Fruit fly (Drosophila melanogaster): ENCODE data around the gene CG15386.

Gene CG15386

dm6 chr2L:2171366-2172078, 45.5 kb downstream of the CG15386 start (continued):
- TF ChIP-seq gem (tag; optimal IDR thresholded peaks at IDR 0.05) (no peak), CG2116 (GFP tag; optimal IDR thresholded peaks at IDR 0.05) (no peak), CG30431 (GFP tag; optimal IDR thresholded peaks at IDR 0.05) (no peak), CG1603 (tag; optimal IDR thresholded peaks at IDR 0.05) (no peak), pzg (GFP tag; optimal IDR thresholded peaks at IDR 0.05) (no peak), CG10959 (GFP tag; IDR thresholded peaks at IDR 0.05) (no peak), dan (GFP tag; IDR thresholded peaks at IDR 0.05) (no peak), CG7786 (GFP tag; optimal IDR thresholded peaks at IDR 0.05) (no peak), Kr (GFP tag; optimal IDR thresholded peaks at IDR 0.05) (no peak), CG14441 (GFP tag; IDR thresholded peaks at IDR 0.05) (peak; percentile 54), phol (tag; optimal IDR thresholded peaks at IDR 0.05) (no peak), chn (GFP tag; optimal IDR thresholded peaks at IDR 0.05) (no peak), Nf-YB (GFP tag; optimal IDR thresholded peaks at IDR 0.05) (peak; percentile 73), grn (GFP tag; optimal IDR thresholded peaks at IDR 0.05) (peak; percentile 80), NC2α (GFP tag; optimal IDR thresholded peaks at IDR 0.05) (no peak), Eip74EF (GFP tag; optimal IDR thresholded peaks at IDR 0.05) (peak in 1 of 2 experiments; percentile 54), CG8290 (GFP tag; optimal IDR thresholded peaks at IDR 0.05) (no peak), CG8290 (tag; optimal IDR thresholded peaks at IDR 0.05) (peak in 1 of 2 experiments; percentile 5), sob (GFP tag; IDR thresholded peaks at IDR 0.05) (no peak), CG12299 (tag; optimal IDR thresholded peaks at IDR 0.05) (no peak), Ets65A (GFP tag) (no peak), Taf1 (GFP tag; IDR thresholded peaks at IDR 0.05) (0 out of 2 replicates have a peak, but pooled peaks have one; percentile 15), CG17385 (GFP tag; optimal IDR thresholded peaks at IDR 0.05) (peak; percentile 14), Oli (tag; optimal IDR thresholded peaks at IDR 0.05) (no peak), crol (GFP tag; IDR thresholded peaks at IDR 0.05) (peak; percentile 95), disco-r (GFP tag; optimal IDR thresholded peaks at IDR 0.05) (no peak), CG43689 (GFP tag; IDR thresholded peaks at IDR 0.05) (no peak), ftz-f1 (GFP tag; optimal IDR thresholded peaks at IDR 0.05) (no peak), Hmx (GFP tag; optimal IDR thresholded peaks at IDR 0.05) (no peak), CG7839 (tag; optimal IDR thresholded peaks at IDR 0.05) (no peak), sug (tag; optimal IDR thresholded peaks at IDR 0.05) (peak; percentile 87), Dbx (GFP tag; IDR thresholded peaks at IDR 0.05) (no peak), Dref (GFP tag; IDR thresholded peaks at IDR 0.05) (no peak), CG18599 (GFP tag; optimal IDR thresholded peaks at IDR 0.05) (peak; percentile 49), CG4328 (GFP tag; optimal IDR thresholded peaks at IDR 0.05) (no peak), kay (GFP tag; optimal IDR thresholded peaks at IDR 0.05) (no peak), Hand (GFP tag; optimal IDR thresholded peaks at IDR 0.05) (peak; percentile 42), CG3065 (GFP tag; optimal IDR thresholded peaks at IDR 0.05) (no peak), gce (GFP tag; IDR thresholded peaks at IDR 0.05) (no peak), CG2678 (tag; optimal IDR thresholded peaks at IDR 0.05) (peak; percentile 26), CG3995 (GFP tag; optimal IDR thresholded peaks at IDR 0.05) (no peak), TFAM (GFP tag; optimal IDR thresholded peaks at IDR 0.05) (no peak), aop (GFP tag; IDR thresholded peaks at IDR 0.05) (peak; percentile 99), Max (GFP tag; optimal IDR thresholded peaks at IDR 0.05) (no peak), Drgx (GFP tag; IDR thresholded peaks at IDR 0.05) (no peak), CG12219 (GFP tag; optimal IDR thresholded peaks at IDR 0.05) (no peak), dati (GFP tag; IDR thresholded peaks at IDR 0.05) (no peak), CG31224 (GFP tag; IDR thresholded peaks at IDR 0.05) (no peak), klu (GFP tag; IDR thresholded peaks at IDR 0.05) (no peak), CG13775 (GFP tag; optimal IDR thresholded peaks at IDR 0.05) (peak; percentile 14), Doc2 (GFP tag; IDR thresholded peaks at IDR 0.05) (no peak), CG9215 (GFP tag; IDR thresholded peaks at IDR 0.05) (no peak)

Measured in whole organism, embryonic.